Fruit fly (Drosophila melanogaster) Kc167 (cell line): ENCODE measurements around the gene CG12746.

ENCODE experiments used
- psq ChIP-seq: fragments of >200 bp; optimal IDR thresholded peaks from 2 replicates; lab custom pipeline; 2017; ENCODE audit warnings: missing external identifiers
- ttk ChIP-seq: sonication (Bioruptor generic); optimal IDR thresholded peaks from 2 replicates; lab custom pipeline; 2017; ENCODE audit warnings: missing external identifiers

DNA sequence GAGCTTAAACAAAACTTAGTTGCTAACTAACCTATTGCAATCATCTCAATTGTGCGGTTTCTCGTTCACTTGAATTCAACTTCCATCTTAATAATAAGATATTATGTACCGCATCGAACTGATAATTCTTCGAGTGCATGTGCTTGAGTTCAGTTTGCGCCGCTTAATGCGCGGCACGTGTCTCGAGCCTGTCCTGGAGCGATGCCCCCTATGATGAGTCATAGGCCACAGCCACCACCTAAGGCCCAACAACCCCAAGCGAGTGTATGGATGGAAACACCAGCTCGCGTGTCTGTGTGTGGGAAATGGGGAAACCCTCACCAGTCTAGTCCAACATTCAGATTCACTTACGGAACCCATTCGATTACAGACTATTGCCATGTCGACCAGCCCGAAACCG is 9.2 kb downstream of the CG12746 start:
- TF ChIP-seq psq, result no peak
- TF ChIP-seq ttk, result no peak
